Fruit fly (Drosophila melanogaster) S2 (cell line): Measurements from ENCODE around the gene OtopLc.

Source experiments
- CG8478 ChIP-seq: fragments of >200 bp; optimal IDR thresholded peaks from 2 replicates; lab custom pipeline; 2018
- CTCF ChIP-seq, 2 experiments: fragments of >200 bp; optimal IDR thresholded peaks; 2 replicates each; lab custom pipeline; 2018

- TF ChIP-seq CTCF (optimal IDR thresholded peaks at IDR 0.05; lab: Kevin White, UChicago) (no peak), CG8478 (lab: Kevin White, UChicago) (no peak)
Measured at dm6 chrX:5646228-5646627, 16.4 kb downstream of the OtopLc start.
